Fruit fly (Drosophila melanogaster) whole organism, embryonic: Measurements from ENCODE around the gene CG1607.

Source experiments
- Bteb2 ChIP-seq: fragments of 200-800 bp; sonication (Bioruptor generic); optimal IDR thresholded peaks from 2 replicates; lab custom pipeline; 2016; ENCODE audit warnings: missing biosample characterization, missing genetic modification characterization
- CG10431 ChIP-seq: fragments of 200-800 bp; sonication (Bioruptor generic); optimal IDR thresholded peaks from 3 replicates; lab custom pipeline; 2018; ENCODE audit warnings: missing biosample characterization, mild to moderate bottlenecking, missing genetic modification characterization
- CG10565 ChIP-seq: fragments of 200-800 bp; sonication (Bioruptor generic); optimal IDR thresholded peaks from 3 replicates; lab custom pipeline; 2016; ENCODE audit warnings: missing biosample characterization, mild to moderate bottlenecking, missing genetic modification characterization
- CG11695 ChIP-seq: fragments of 200-800 bp; sonication (Bioruptor generic); IDR thresholded peaks from 3 replicates; pipeline ENCODE4 v1.3.6; 2022; ENCODE audit warnings: missing biosample characterization, missing genetic modification characterization
- CG12104 ChIP-seq: fragments of 200-800 bp; sonication (Bioruptor generic); optimal IDR thresholded peaks from 3 replicates; lab custom pipeline; 2016; ENCODE audit warnings: missing biosample characterization, missing genetic modification characterization
- CG13775 ChIP-seq: fragments of 200-800 bp; sonication (Bioruptor generic); optimal IDR thresholded peaks from 3 replicates; lab custom pipeline; 2017; ENCODE audit warnings: missing biosample characterization, mild to moderate bottlenecking, missing genetic modification characterization
- CG14441 ChIP-seq: fragments of 200-800 bp; sonication (Bioruptor generic); IDR thresholded peaks from 2 replicates; pipeline ENCODE4 v1.3.6; 2022; ENCODE audit warnings: missing biosample characterization, missing genetic modification characterization
- CG15011 ChIP-seq: fragments of 200-800 bp; sonication (Bioruptor generic); optimal IDR thresholded peaks from 3 replicates; lab custom pipeline; 2018; ENCODE audit warnings: missing biosample characterization, mild to moderate bottlenecking, missing genetic modification characterization
- CG15269 ChIP-seq: fragments of 200-800 bp; sonication (Bioruptor generic); optimal IDR thresholded peaks from 2 replicates; lab custom pipeline; 2018; ENCODE audit warnings: missing biosample characterization, mild to moderate bottlenecking, missing genetic modification characterization, moderate library complexity
- CG1792 ChIP-seq: fragments of 200-800 bp; sonication (Bioruptor generic); optimal IDR thresholded peaks from 2 replicates; lab custom pipeline; 2016; ENCODE audit warnings: missing biosample characterization, missing genetic modification characterization
- CG18619 ChIP-seq: fragments of 200-800 bp; sonication (Bioruptor generic); optimal IDR thresholded peaks from 3 replicates; lab custom pipeline; 2017; ENCODE audit warnings: missing biosample characterization, mild to moderate bottlenecking, missing genetic modification characterization
- CG2120 ChIP-seq: fragments of 200-800 bp; sonication (Bioruptor generic); optimal IDR thresholded peaks from 3 replicates; lab custom pipeline; 2016; ENCODE audit warnings: missing biosample characterization, missing genetic modification characterization
- CG34422 ChIP-seq: fragments of 200-800 bp; sonication (Bioruptor generic); IDR thresholded peaks from 3 replicates; pipeline ENCODE4 v1.3.6; 2022; ENCODE audit warnings: missing biosample characterization, missing genetic modification characterization
- CG4424 ChIP-seq: fragments of 200-800 bp; sonication (Bioruptor generic); optimal IDR thresholded peaks from 3 replicates; lab custom pipeline; 2016; ENCODE audit warnings: missing biosample characterization, missing genetic modification characterization
- CG6689 ChIP-seq: fragments of 200-800 bp; sonication (Bioruptor generic); IDR thresholded peaks from 2 replicates; pipeline ENCODE4 v1.3.6; 2022; ENCODE audit warnings: missing biosample characterization, missing genetic modification characterization
- CG6854 ChIP-seq: fragments of 200-800 bp; sonication (Bioruptor generic); optimal IDR thresholded peaks from 3 replicates; lab custom pipeline; 2017; ENCODE audit warnings: missing biosample characterization, mild to moderate bottlenecking, missing genetic modification characterization
- CG9215 ChIP-seq: fragments of 200-800 bp; sonication (Bioruptor generic); IDR thresholded peaks from 2 replicates; pipeline ENCODE4 v1.3.6; 2022; ENCODE audit warnings: missing biosample characterization, missing genetic modification characterization
- CG9437 ChIP-seq: fragments of 200-800 bp; sonication (Bioruptor generic); optimal IDR thresholded peaks from 2 replicates; lab custom pipeline; 2018; ENCODE audit warnings: missing biosample characterization, mild to moderate bottlenecking, missing genetic modification characterization
- CG9609 ChIP-seq: fragments of 200-800 bp; sonication (Bioruptor generic); optimal IDR thresholded peaks from 3 replicates; lab custom pipeline; 2016; ENCODE audit warnings: missing biosample characterization, missing genetic modification characterization
- Gug ChIP-seq: fragments of 200-800 bp; sonication (Bioruptor generic); IDR thresholded peaks from 4 replicates; pipeline ENCODE4 v1.3.6; 2022; ENCODE audit warnings: missing biosample characterization, missing genetic modification characterization
- Hmx ChIP-seq: fragments of 200-800 bp; sonication (Bioruptor generic); optimal IDR thresholded peaks from 2 replicates; lab custom pipeline; 2016; ENCODE audit warnings: missing biosample characterization, missing genetic modification characterization
- Hr51 ChIP-seq, 2 experiments: fragments of 200-800 bp; sonication (Bioruptor generic); optimal IDR thresholded peaks; 2 replicates in 1 of 2; 3 replicates in 1 of 2; lab custom pipeline; 2016 to 2018; ENCODE audit warnings: missing biosample characterization in 2 of 2, missing genetic modification characterization in 2 of 2, mild to moderate bottlenecking in 1 of 2, moderate library complexity in 1 of 2
- Lhr ChIP-seq: fragments of 200-800 bp; sonication (Bioruptor generic); optimal IDR thresholded peaks from 3 replicates; lab custom pipeline; 2017; ENCODE audit warnings: mild to moderate bottlenecking, missing biosample characterization, missing genetic modification reagents, missing genetic modification characterization
- MBD-R2 ChIP-seq: fragments of 200-800 bp; sonication (Bioruptor generic); IDR thresholded peaks from 2 replicates; pipeline ENCODE4 v1.3.6; 2022; ENCODE audit warnings: missing biosample characterization, missing genetic modification characterization
- Mrtf ChIP-seq: fragments of 200-800 bp; sonication (Bioruptor generic); IDR thresholded peaks from 3 replicates; pipeline ENCODE4 v1.3.6; 2022; ENCODE audit warnings: missing biosample characterization, missing genetic modification characterization
- Opbp ChIP-seq: fragments of 200-800 bp; sonication (Bioruptor generic); IDR thresholded peaks from 3 replicates; pipeline ENCODE4 v1.3.6; 2022; ENCODE audit warnings: missing biosample characterization, missing genetic modification characterization; ENCODE audit not compliant: partially characterized antibody
- Optix ChIP-seq: fragments of 200-800 bp; sonication (Bioruptor generic); IDR thresholded peaks from 3 replicates; pipeline ENCODE4 v1.3.6; 2022; ENCODE audit warnings: missing biosample characterization, missing genetic modification characterization
- Ptx1 ChIP-seq: fragments of 200-800 bp; sonication (Bioruptor generic); IDR thresholded peaks from 2 replicates; pipeline ENCODE4 v1.3.6; 2022; ENCODE audit warnings: missing biosample characterization, missing genetic modification characterization
- Rx ChIP-seq: fragments of 200-800 bp; sonication (Bioruptor generic); IDR thresholded peaks from 2 replicates; pipeline ENCODE4 v1.3.6; 2022; ENCODE audit warnings: missing biosample characterization, missing genetic modification characterization
- Vsx1 ChIP-seq: fragments of 200-800 bp; sonication (Bioruptor generic); optimal IDR thresholded peaks from 2 replicates; lab custom pipeline; 2017; ENCODE audit warnings: missing biosample characterization, mild to moderate bottlenecking, missing genetic modification characterization, missing genetic modification reagents
- bigmax ChIP-seq: fragments of 200-800 bp; sonication (Bioruptor generic); optimal IDR thresholded peaks from 2 replicates; lab custom pipeline; 2018; ENCODE audit warnings: missing biosample characterization, mild to moderate bottlenecking, missing genetic modification characterization
- cad ChIP-seq: fragments of >200 bp; optimal IDR thresholded peaks from 2 replicates; lab custom pipeline; 2017; ENCODE audit warnings: missing biosample characterization, missing genetic modification characterization
- chinmo ChIP-seq: fragments of 200-800 bp; sonication (Bioruptor generic); IDR thresholded peaks from 4 replicates; pipeline ENCODE4 v1.3.6; 2022; ENCODE audit warnings: missing biosample characterization, missing genetic modification characterization; ENCODE audit not compliant: partially characterized antibody
- crc ChIP-seq: fragments of 200-800 bp; sonication (Bioruptor generic); optimal IDR thresholded peaks from 2 replicates; lab custom pipeline; 2016; ENCODE audit warnings: missing biosample characterization, missing genetic modification characterization
- dysf ChIP-seq: fragments of 200-800 bp; sonication (Bioruptor generic); IDR thresholded peaks from 3 replicates; pipeline ENCODE4 v1.3.6; 2022; ENCODE audit warnings: missing biosample characterization, missing genetic modification characterization
- fd64A ChIP-seq: fragments of 200-800 bp; sonication (Bioruptor generic); optimal IDR thresholded peaks from 3 replicates; lab custom pipeline; 2018; ENCODE audit warnings: missing biosample characterization, mild to moderate bottlenecking, missing genetic modification characterization
- grau ChIP-seq: fragments of 200-800 bp; optimal IDR thresholded peaks from 3 replicates; lab custom pipeline; 2019; ENCODE audit warnings: missing biosample characterization, mild to moderate bottlenecking, missing genetic modification characterization, moderate library complexity
- hkb ChIP-seq, 2 experiments: fragments of 200-800 bp in 1 of 2; fragments of >200 bp in 1 of 2; sonication (Bioruptor generic) in 1 of 2; IDR thresholded peaks in 1 of 2; optimal IDR thresholded peaks in 1 of 2; 2 replicates each; pipeline versions ENCODE4 v1.3.6 to Lab custom; 2017 to 2022; ENCODE audit warnings: missing biosample characterization in 1 of 2, missing genetic modification characterization in 1 of 2
- inv ChIP-seq: fragments of 200-800 bp; sonication (Bioruptor generic); IDR thresholded peaks from 2 replicates; pipeline ENCODE4 v1.3.6; 2022; ENCODE audit warnings: missing biosample characterization, missing genetic modification characterization; ENCODE audit not compliant: partially characterized antibody
- ken ChIP-seq: fragments of 200-800 bp; sonication (Bioruptor generic); IDR thresholded peaks from 3 replicates; pipeline ENCODE4 v1.3.6; 2022; ENCODE audit warnings: missing biosample characterization, missing genetic modification characterization
- lmd ChIP-seq: fragments of 200-800 bp; sonication (Bioruptor generic); IDR thresholded peaks from 2 replicates; pipeline ENCODE4 v1.3.6; 2022; ENCODE audit warnings: missing biosample characterization, missing genetic modification characterization
- mam ChIP-seq: fragments of 200-800 bp; sonication (Bioruptor generic); optimal IDR thresholded peaks from 3 replicates; lab custom pipeline; 2016; ENCODE audit warnings: missing biosample characterization, missing genetic modification characterization
- org-1 ChIP-seq: fragments of 200-800 bp; sonication (Bioruptor generic); optimal IDR thresholded peaks from 2 replicates; lab custom pipeline; 2017; ENCODE audit warnings: missing biosample characterization, missing genetic modification characterization
- pita ChIP-seq: fragments of 200-800 bp; sonication (Bioruptor generic); optimal IDR thresholded peaks from 2 replicates; lab custom pipeline; 2017; ENCODE audit warnings: missing biosample characterization, mild to moderate bottlenecking, missing genetic modification characterization
- pros ChIP-seq: fragments of 200-800 bp; sonication (Bioruptor generic); optimal IDR thresholded peaks from 3 replicates; lab custom pipeline; 2019; ENCODE audit warnings: missing biosample characterization, mild to moderate bottlenecking, missing genetic modification characterization, moderate library complexity
- schlank ChIP-seq: fragments of 200-800 bp; sonication (Bioruptor generic); optimal IDR thresholded peaks from 2 replicates; lab custom pipeline; 2018; ENCODE audit warnings: missing biosample characterization, mild to moderate bottlenecking, missing genetic modification characterization
- sd ChIP-seq: fragments of 200-800 bp; sonication (Bioruptor generic); optimal IDR thresholded peaks from 3 replicates; lab custom pipeline; 2018; ENCODE audit warnings: missing biosample characterization, mild to moderate bottlenecking, missing genetic modification characterization, moderate library complexity
- slp2 ChIP-seq: fragments of 200-800 bp; sonication (Bioruptor generic); optimal IDR thresholded peaks from 2 replicates; lab custom pipeline; 2016; ENCODE audit warnings: missing biosample characterization, missing genetic modification characterization
- so ChIP-seq: fragments of 200-800 bp; sonication (Bioruptor generic); IDR thresholded peaks from 3 replicates; pipeline ENCODE4 v1.3.6; 2022; ENCODE audit warnings: missing biosample characterization, missing genetic modification characterization
- stwl ChIP-seq: fragments of 200-800 bp; sonication (Bioruptor generic); optimal IDR thresholded peaks from 3 replicates; lab custom pipeline; 2018; ENCODE audit warnings: missing biosample characterization, mild to moderate bottlenecking, missing genetic modification characterization, moderate library complexity
- tio ChIP-seq: fragments of 200-800 bp; sonication (Bioruptor generic); optimal IDR thresholded peaks from 2 replicates; lab custom pipeline; 2017; ENCODE audit warnings: missing biosample characterization, missing genetic modification characterization, inconsistent platforms

The CG1607 gene

DNA sequence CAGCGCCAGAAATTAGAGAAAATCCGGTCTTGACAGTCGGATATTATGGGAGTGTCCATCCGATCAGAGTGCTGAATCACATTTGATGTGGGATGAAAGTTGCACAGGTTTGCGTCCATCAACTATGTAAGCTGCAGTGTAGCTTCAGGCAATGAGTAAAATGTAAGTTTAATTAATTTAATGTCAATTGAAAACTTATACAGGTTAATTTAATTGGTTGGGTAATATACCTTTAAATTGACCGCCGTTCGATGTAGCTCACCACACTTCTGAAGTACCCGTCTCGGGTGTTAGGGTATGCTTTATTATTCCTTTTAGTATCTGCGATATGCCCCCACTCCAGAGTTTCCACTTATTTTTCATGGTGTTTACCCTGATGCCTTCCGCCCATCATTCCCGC lies 42.5 kb downstream of the CG1607 start (continued):
- TF ChIP-seq chinmo (GFP tag; lab: Robert Waterston, UW) (no peak), hkb (optimal IDR thresholded peaks at IDR 0.05; lab: Kevin White, UChicago) (no peak), hkb (GFP tag; IDR thresholded peaks at IDR 0.05; lab: Robert Waterston, UW) (peak; percentile 55; the same call in 1 of the 2 replicates), CG14441 (peak; percentile 58), CG2120 (GFP tag; lab: Kevin White, UChicago) (peak; percentile 52), Bteb2 (GFP tag; lab: Kevin White, UChicago) (no peak), dysf (GFP tag; lab: Robert Waterston, UW) (peak; percentile 46; the same call in 1 of the 3 replicates), Mrtf (peak; percentile 42; the same call in 1 of the 3 replicates), CG1792 (no peak), CG10565 (GFP tag; lab: Kevin White, UChicago) (no peak), tio (GFP tag; lab: Kevin White, UChicago) (no peak), inv (GFP tag; lab: Robert Waterston, UW) (no peak), MBD-R2 (GFP tag; lab: Robert Waterston, UW) (peak; percentile 30; the same call in 1 of the 2 replicates), CG12104 (no peak), org-1 (no peak), CG6854 (GFP tag; lab: Kevin White, UChicago) (no peak), CG10431 (GFP tag; lab: Kevin White, UChicago) (no peak), CG4424 (GFP tag; lab: Kevin White, UChicago) (no peak), cad (GFP tag; lab: Kevin White, UChicago) (no peak), pita (GFP tag; lab: Kevin White, UChicago) (no peak), CG9609 (GFP tag; lab: Kevin White, UChicago) (peak; percentile 20), so (GFP tag; lab: Robert Waterston, UW) (no peak), lmd (peak; percentile 49), Rx (GFP tag; lab: Robert Waterston, UW) (no peak), CG13775 (GFP tag; lab: Kevin White, UChicago) (no peak), Ptx1 (peak; percentile 55), CG34422 (GFP tag; lab: Robert Waterston, UW) (peak; percentile 54; the same call in 1 of the 3 replicates), Lhr (GFP tag; lab: Kevin White, UChicago) (no peak), grau (tag; lab: Kevin White, UChicago) (peak; percentile 21), slp2 (no peak), crc (no peak), CG9215 (GFP tag; lab: Robert Waterston, UW) (peak; percentile 15; the same call in 1 of the 2 replicates), stwl (tag; lab: Kevin White, UChicago) (no peak), CG11695 (GFP tag; lab: Robert Waterston, UW) (peak; percentile 53; the same call in 1 of the 3 replicates), Hmx (no peak), bigmax (GFP tag; lab: Kevin White, UChicago) (no peak), Vsx1 (GFP tag; lab: Kevin White, UChicago) (no peak), Opbp (no peak), CG15011 (GFP tag; lab: Kevin White, UChicago) (no peak), CG9437 (GFP tag; lab: Kevin White, UChicago) (no peak), sd (tag; lab: Kevin White, UChicago) (no peak), Gug (GFP tag; lab: Robert Waterston, UW) (0 out of 4 replicates have a peak, but pooled peaks have one; percentile 4), schlank (no peak), mam (peak; percentile 43), fd64A (no peak), Hr51 (GFP tag; optimal IDR thresholded peaks at IDR 0.05; lab: Kevin White, UChicago) (peak in 1 of 2 experiments; percentile 28), pros (no peak), ken (no peak), CG15269 (tag; lab: Kevin White, UChicago) (peak; percentile 12), Optix (GFP tag; lab: Robert Waterston, UW) (0 out of 3 replicates have a peak, but pooled peaks have one; percentile 18), CG18619 (GFP tag; lab: Kevin White, UChicago) (no peak), CG6689 (GFP tag; lab: Robert Waterston, UW) (peak; percentile 38)
